Fruit fly (Drosophila melanogaster): ENCODE results near the gene trp.

Gene trp

dm6 chr3R:29894393-29894792, 25.7 kb downstream of the trp start (continued):
- TF ChIP-seq CG18619 (GFP tag; optimal IDR thresholded peaks at IDR 0.05) (peak; percentile 55), CG10462 (GFP tag; optimal IDR thresholded peaks at IDR 0.05) (no peak), CG17802 (tag; optimal IDR thresholded peaks at IDR 0.05) (no peak), Scr (GFP tag; IDR thresholded peaks at IDR 0.05; ENCODE audit: partially characterized antibody) (no peak), eve (GFP tag; optimal IDR thresholded peaks at IDR 0.05) (peak in 1 of 2 experiments; percentile 57), Hmx (GFP tag; optimal IDR thresholded peaks at IDR 0.05) (no peak), bsh (GFP tag; optimal IDR thresholded peaks at IDR 0.05) (peak in 1 of 2 experiments; percentile 27), CG15514 (GFP tag; optimal IDR thresholded peaks at IDR 0.05) (peak; percentile 23), gt (GFP tag; IDR thresholded peaks at IDR 0.05) (no peak), dimm (GFP tag; IDR thresholded peaks at IDR 0.05) (no peak), fd3F (GFP tag; optimal IDR thresholded peaks at IDR 0.05) (peak; percentile 63), Camta (GFP tag; optimal IDR thresholded peaks at IDR 0.05) (peak; percentile 27), H2.0 (GFP tag; IDR thresholded peaks at IDR 0.05) (0 out of 2 replicates have a peak, but pooled peaks have one; percentile 5), CG10267 (tag; optimal IDR thresholded peaks at IDR 0.05) (peak; percentile 39), CG12659 (GFP tag; optimal IDR thresholded peaks at IDR 0.05) (peak; percentile 55), CG4404 (GFP tag; IDR thresholded peaks at IDR 0.05) (peak; percentile 32; the same call in 1 of the 2 replicates), pros (GFP tag; optimal IDR thresholded peaks at IDR 0.05) (no peak), Nf-YC (tag; optimal IDR thresholded peaks at IDR 0.05) (peak; percentile 64), CG4328 (GFP tag; optimal IDR thresholded peaks at IDR 0.05) (peak; percentile 8), CG13624 (GFP tag; optimal IDR thresholded peaks at IDR 0.05) (peak; percentile 55), Adf1 (GFP tag; IDR thresholded peaks at IDR 0.05) (no peak), mam (GFP tag; optimal IDR thresholded peaks at IDR 0.05) (peak; percentile 51), stc (GFP tag; IDR thresholded peaks at IDR 0.05) (peak; percentile 36; the same call in 1 of the 2 replicates), Atf-2 (GFP tag; optimal IDR thresholded peaks at IDR 0.05) (peak; percentile 6), cas (GFP tag; IDR thresholded peaks at IDR 0.05) (no peak), CG34422 (GFP tag; IDR thresholded peaks at IDR 0.05) (peak; percentile 61; the same call in 2 of the 3 replicates), hkb (optimal IDR thresholded peaks at IDR 0.05) (no peak), hkb (GFP tag; IDR thresholded peaks at IDR 0.05) (peak; percentile 52), slou (GFP tag; optimal IDR thresholded peaks at IDR 0.05) (peak; percentile 24), CG1529 (GFP tag; optimal IDR thresholded peaks at IDR 0.05) (peak; percentile 23), trem (tag; optimal IDR thresholded peaks at IDR 0.05) (no peak), CG12942 (GFP tag; optimal IDR thresholded peaks at IDR 0.05) (no peak), pfk (GFP tag; optimal IDR thresholded peaks at IDR 0.05) (no peak), CG3065 (GFP tag; optimal IDR thresholded peaks at IDR 0.05) (no peak), emc (GFP tag; optimal IDR thresholded peaks at IDR 0.05) (no peak), Dek (tag; optimal IDR thresholded peaks at IDR 0.05) (peak; percentile 57), grn (GFP tag; optimal IDR thresholded peaks at IDR 0.05) (no peak), PHDP (tag; optimal IDR thresholded peaks at IDR 0.05) (peak; percentile 67), H15 (GFP tag; IDR thresholded peaks at IDR 0.05) (peak; percentile 5; the same call in 1 of the 3 replicates), NK7.1 (GFP tag; optimal IDR thresholded peaks at IDR 0.05) (peak; percentile 19), CG8388 (GFP tag; optimal IDR thresholded peaks at IDR 0.05) (peak; percentile 23), CG6654 (GFP tag; optimal IDR thresholded peaks at IDR 0.05) (no peak), Spps (tag; optimal IDR thresholded peaks at IDR 0.05) (no peak), BEAF-32 (GFP tag; optimal IDR thresholded peaks at IDR 0.05) (no peak), en (GFP tag; optimal IDR thresholded peaks at IDR 0.05) (no peak), CG14050 (GFP tag; IDR thresholded peaks at IDR 0.05) (no peak; the same call in 2 of the 3 replicates), CG32532 (GFP tag; IDR thresholded peaks at IDR 0.05) (peak; percentile 76), CG15269 (tag; optimal IDR thresholded peaks at IDR 0.05) (peak; percentile 80), bowl (GFP tag; IDR thresholded peaks at IDR 0.05) (no peak), CG8290 (GFP tag; optimal IDR thresholded peaks at IDR 0.05) (no peak), CG8290 (tag; optimal IDR thresholded peaks at IDR 0.05) (peak in 1 of 2 experiments; percentile 72)
